Worm (Caenorhabditis elegans) whole organism, L1 larva: Measurements from ENCODE around the gene mdl-1.

ENCODE experiments used
- C04F5.9 ChIP-seq: sonication (generic microtip); optimal IDR thresholded peaks from 2 replicates; lab custom pipeline; 2016; ENCODE audit warnings: missing genetic modification characterization, missing compliant biosample characterization
- C34B4.2 ChIP-seq: sonication (generic microtip); optimal IDR thresholded peaks from 2 replicates; lab custom pipeline; 2017; ENCODE audit warnings: mild to moderate bottlenecking, missing genetic modification characterization, missing compliant biosample characterization
- aha-1 ChIP-seq: fragments of 150-350 bp; optimal IDR thresholded peaks from 2 replicates; lab custom pipeline; 2014; ENCODE audit warnings: missing biosample characterization, missing genetic modification characterization
- blmp-1 ChIP-seq: fragments of 150-350 bp; optimal IDR thresholded peaks from 2 replicates; lab custom pipeline; 2014; ENCODE audit warnings: missing biosample characterization, missing genetic modification characterization
- ceh-63 ChIP-seq: fragments of 200-800 bp; sonication (Bioruptor generic); optimal IDR thresholded peaks from 2 replicates; lab custom pipeline; 2018; ENCODE audit warnings: mild to moderate bottlenecking, missing genetic modification characterization, missing compliant biosample characterization
- ceh-8 ChIP-seq: fragments of 200-800 bp; sonication (Bioruptor generic); optimal IDR thresholded peaks from 2 replicates; lab custom pipeline; 2018; ENCODE audit warnings: mild to moderate bottlenecking, missing genetic modification characterization, moderate library complexity, missing compliant biosample characterization
- ceh-82 ChIP-seq, 3 experiments: fragments of 150-350 bp in 1 of 3; sonication (generic microtip) in 2 of 3; optimal IDR thresholded peaks; 2 replicates each; lab custom pipeline; 2014 to 2017; ENCODE audit warnings: missing biosample characterization in 3 of 3, missing genetic modification characterization in 3 of 3
- ceh-88 ChIP-seq: fragments of 200-800 bp; sonication (Bioruptor generic); IDR thresholded peaks from 2 replicates; pipeline ENCODE4 v1.3.6; 2022; ENCODE audit warnings: missing genetic modification characterization, missing compliant biosample characterization
- ces-1 ChIP-seq: fragments of 150-350 bp; optimal IDR thresholded peaks from 2 replicates; lab custom pipeline; 2014; ENCODE audit warnings: missing biosample characterization, missing genetic modification reagents, missing genetic modification characterization
- dpl-1 ChIP-seq, 3 experiments: fragments of 150-350 bp in 2 of 3; sonication (generic microtip) in 1 of 3; optimal IDR thresholded peaks; 2 replicates each; lab custom pipeline; 2014 to 2017; ENCODE audit warnings: missing biosample characterization in 3 of 3, missing genetic modification characterization in 3 of 3, missing genetic modification reagents in 3 of 3
- efl-1 ChIP-seq, 4 experiments: fragments of 150-350 bp; optimal IDR thresholded peaks in 3 of 4; peaks in 1 of 4; 1 replicate in 1 of 4; 2 replicates in 3 of 4; lab custom pipeline; 2014; ENCODE audit warnings: missing biosample characterization in 2 of 4, missing genetic modification characterization in 2 of 4, missing genetic modification reagents in 2 of 4
- efl-3 ChIP-seq: fragments of 200-800 bp; sonication (Bioruptor generic); optimal IDR thresholded peaks from 2 replicates; lab custom pipeline; 2018; ENCODE audit warnings: mild to moderate bottlenecking, missing genetic modification characterization, missing compliant biosample characterization
- egl-13 ChIP-seq: sonication (generic microtip); optimal IDR thresholded peaks from 2 replicates; lab custom pipeline; 2016; ENCODE audit warnings: missing genotype, missing genetic modification reagents, missing genetic modification characterization, missing compliant biosample characterization
- egl-27 ChIP-seq, 2 experiments: fragments of 150-350 bp in 1 of 2; sonication (generic microtip); optimal IDR thresholded peaks; 3 replicates each; lab custom pipeline; 2017 to 2018; ENCODE audit warnings: missing biosample characterization in 2 of 2, missing genetic modification characterization in 2 of 2, missing genetic modification reagents in 2 of 2
- elt-2 ChIP-seq: sonication (generic microtip); optimal IDR thresholded peaks from 2 replicates; lab custom pipeline; 2016; ENCODE audit warnings: missing genetic modification characterization, mild to moderate bottlenecking, inconsistent platforms, missing compliant biosample characterization, missing genetic modification reagents
- elt-3 ChIP-seq, 6 experiments: fragments of 150-350 bp in 1 of 6; sonication (generic microtip); optimal IDR thresholded peaks; 2 replicates each; lab custom pipeline; 2017 to 2018; ENCODE audit warnings: missing biosample characterization in 6 of 6, missing genetic modification characterization in 6 of 6, inconsistent platforms in 1 of 6
- fkh-10 ChIP-seq: sonication (generic microtip); optimal IDR thresholded peaks from 2 replicates; lab custom pipeline; 2017; ENCODE audit warnings: missing biosample characterization, missing genetic modification reagents, missing genetic modification characterization
- fkh-8 ChIP-seq: sonication (generic microtip); optimal IDR thresholded peaks from 2 replicates; lab custom pipeline; 2016; ENCODE audit warnings: mild to moderate bottlenecking, missing genetic modification characterization, missing compliant biosample characterization
- fos-1 ChIP-seq: fragments of 150-350 bp; optimal IDR thresholded peaks from 2 replicates; lab custom pipeline; 2014; ENCODE audit warnings: missing biosample characterization, missing genetic modification characterization
- hlh-4 ChIP-seq: sonication (generic microtip); optimal IDR thresholded peaks from 2 replicates; lab custom pipeline; 2016; ENCODE audit warnings: mild to moderate bottlenecking, missing genetic modification characterization, missing compliant biosample characterization
- irx-1 ChIP-seq: sonication (generic microtip); optimal IDR thresholded peaks from 2 replicates; lab custom pipeline; 2016; ENCODE audit warnings: missing genetic modification characterization, missing compliant biosample characterization
- lin-14 ChIP-seq: fragments of 200-800 bp; sonication (Bioruptor generic); optimal IDR thresholded peaks from 2 replicates; lab custom pipeline; 2018; ENCODE audit warnings: mild to moderate bottlenecking, missing genetic modification characterization, moderate library complexity, missing compliant biosample characterization
- lin-35 ChIP-seq, 2 experiments: fragments of 150-350 bp; optimal IDR thresholded peaks; 2 replicates each; lab custom pipeline; 2014; ENCODE audit warnings: missing biosample characterization in 2 of 2, missing genetic modification characterization in 2 of 2, missing genetic modification reagents in 2 of 2
- lin-39 ChIP-seq: fragments of 150-350 bp; optimal IDR thresholded peaks from 2 replicates; lab custom pipeline; 2014; ENCODE audit warnings: missing biosample characterization, missing genetic modification reagents, missing genetic modification characterization
- lsy-2 ChIP-seq, 2 experiments: fragments of 150-350 bp; optimal IDR thresholded peaks; 2 replicates each; lab custom pipeline; 2014; ENCODE audit warnings: missing biosample characterization in 2 of 2, missing genetic modification characterization in 2 of 2
- mab-9 ChIP-seq: fragments of 200-800 bp; sonication (Bioruptor generic); IDR thresholded peaks from 2 replicates; pipeline ENCODE4 v1.3.6; 2022; ENCODE audit warnings: missing genetic modification reagents, missing genetic modification characterization, missing compliant biosample characterization
- mdl-1 ChIP-seq, 2 experiments: fragments of 150-350 bp; optimal IDR thresholded peaks; 2 replicates each; lab custom pipeline; 2014 to 2017; ENCODE audit warnings: missing biosample characterization in 2 of 2, missing genetic modification characterization in 2 of 2, inconsistent platforms in 1 of 2
- mef-2 ChIP-seq: fragments of 150-350 bp; optimal IDR thresholded peaks from 2 replicates; lab custom pipeline; 2014; ENCODE audit warnings: missing biosample characterization, missing genetic modification characterization
- nhr-12 ChIP-seq: sonication (generic microtip); optimal IDR thresholded peaks from 2 replicates; lab custom pipeline; 2017; ENCODE audit warnings: missing biosample characterization, missing genetic modification characterization
- nhr-20 ChIP-seq: sonication (generic microtip); optimal IDR thresholded peaks from 2 replicates; lab custom pipeline; 2016; ENCODE audit warnings: mild to moderate bottlenecking, missing genetic modification characterization, missing compliant biosample characterization
- nhr-47 ChIP-seq: sonication (generic microtip); optimal IDR thresholded peaks from 2 replicates; lab custom pipeline; 2016; ENCODE audit warnings: mild to moderate bottlenecking, missing genetic modification characterization, moderate library complexity, missing compliant biosample characterization
- nhr-84 ChIP-seq: sonication (generic microtip); optimal IDR thresholded peaks from 2 replicates; lab custom pipeline; 2017; ENCODE audit warnings: missing biosample characterization, missing genetic modification characterization
- nhr-85 ChIP-seq: sonication (generic microtip); peaks from one replicate; lab custom pipeline; 2016; ENCODE audit warnings: missing genetic modification characterization, inconsistent platforms, missing compliant biosample characterization
- nhr-90 ChIP-seq: sonication (generic microtip); optimal IDR thresholded peaks from 2 replicates; lab custom pipeline; 2016; ENCODE audit warnings: mild to moderate bottlenecking, missing genetic modification characterization, missing compliant biosample characterization; ENCODE audit not compliant: poor library complexity
- pax-3 ChIP-seq: fragments of 200-800 bp; sonication (Bioruptor generic); optimal IDR thresholded peaks from 2 replicates; lab custom pipeline; 2018; ENCODE audit warnings: mild to moderate bottlenecking, missing genetic modification characterization, moderate library complexity, missing compliant biosample characterization
- pqm-1 ChIP-seq: sonication (generic microtip); optimal IDR thresholded peaks from 3 replicates; lab custom pipeline; 2017; ENCODE audit warnings: missing biosample characterization, missing genetic modification characterization
- rnt-1 ChIP-seq: sonication (generic microtip); optimal IDR thresholded peaks from 2 replicates; lab custom pipeline; 2016; ENCODE audit warnings: mild to moderate bottlenecking, missing genetic modification characterization, moderate library complexity, missing compliant biosample characterization
- sox-4 ChIP-seq: sonication (generic microtip); optimal IDR thresholded peaks from 2 replicates; lab custom pipeline; 2016; ENCODE audit warnings: missing genetic modification characterization, missing compliant biosample characterization
- sup-37 ChIP-seq: fragments of 200-800 bp; sonication (Bioruptor generic); optimal IDR thresholded peaks from 2 replicates; lab custom pipeline; 2018; ENCODE audit warnings: mild to moderate bottlenecking, missing genetic modification characterization, missing compliant biosample characterization
- tbx-2 ChIP-seq: sonication (generic microtip); optimal IDR thresholded peaks from 2 replicates; lab custom pipeline; 2016; ENCODE audit warnings: missing genetic modification characterization, missing compliant biosample characterization
- unc-130 ChIP-seq: fragments of 150-350 bp; optimal IDR thresholded peaks from 2 replicates; lab custom pipeline; 2017; ENCODE audit warnings: missing biosample characterization, missing genetic modification characterization, inconsistent platforms
- unc-30 ChIP-seq: sonication (generic microtip); optimal IDR thresholded peaks from 2 replicates; lab custom pipeline; 2017; ENCODE audit warnings: missing biosample characterization, missing genetic modification characterization
- unc-62 ChIP-seq: fragments of 150-350 bp; optimal IDR thresholded peaks from 2 replicates; lab custom pipeline; 2014; ENCODE audit warnings: missing biosample characterization, missing genetic modification reagents, missing genetic modification characterization
- vab-15 ChIP-seq: sonication (generic microtip); optimal IDR thresholded peaks from 2 replicates; lab custom pipeline; 2017; ENCODE audit warnings: missing genotype, mild to moderate bottlenecking, missing genetic modification characterization, missing compliant biosample characterization
- xbp-1 ChIP-seq: sonication (generic microtip); optimal IDR thresholded peaks from 2 replicates; lab custom pipeline; 2016; ENCODE audit warnings: missing genetic modification characterization, missing compliant biosample characterization
- zag-1 ChIP-seq: fragments of 150-350 bp; optimal IDR thresholded peaks from 2 replicates; lab custom pipeline; 2014; ENCODE audit warnings: missing biosample characterization, missing genetic modification characterization
- zip-4 ChIP-seq: fragments of 200-800 bp; sonication (Bioruptor generic); optimal IDR thresholded peaks from 2 replicates; lab custom pipeline; 2018; ENCODE audit warnings: mild to moderate bottlenecking, missing genetic modification characterization, moderate library complexity, missing compliant biosample characterization

Gene mdl-1

ce11 chrX:6747906-6748356 is 5.8 kb downstream of the mdl-1 start (continued):
- peak in 2 of 6 experiments; percentile 13 to 37 for TF ChIP-seq elt-3 (tag; optimal IDR thresholded peaks at IDR 0.05; lab: Kevin White, UChicago)
- TF ChIP-seq nhr-47 (tag; lab: Kevin White, UChicago) = no peak

- TF ChIP-seq nhr-84 (tag; lab: Kevin White, UChicago) (no peak), egl-27 (tag; optimal IDR thresholded peaks at IDR 0.05; lab: Kevin White, UChicago) (no peak), sox-4 (no peak), zag-1 (tag; lab: Kevin White, UChicago) (no peak), unc-62 (GFP tag; lab: Kevin White, UChicago) (no peak), nhr-12 (tag; lab: Kevin White, UChicago) (no peak), elt-3 (tag; optimal IDR thresholded peaks at IDR 0.05; lab: Kevin White, UChicago) (peak in 4 of 6 experiments; percentile 62 to 94 (median 77)), ceh-63 (no peak), lin-14 (GFP tag; lab: Kevin White, UChicago) (peak; percentile 88), efl-1 (optimal IDR thresholded peaks at IDR 0.05; lab: Kevin White, UChicago) (peak in 1 of 2 experiments; percentile 3), efl-1 (GFP tag; optimal IDR thresholded peaks at IDR 0.05 in 1 of 2; lab: Kevin White, UChicago) (peak; percentile 9 to 90), nhr-85 (tag; lab: Kevin White, UChicago) (peak; percentile 96), fos-1 (no peak), mab-9 (0 out of 2 replicates have a peak, but pooled peaks have one; percentile 18), rnt-1 (tag; lab: Kevin White, UChicago) (peak; percentile 44), nhr-90 (tag; lab: Kevin White, UChicago) (peak; percentile 75), fkh-8 (no peak), tbx-2 (peak; percentile 74), lin-35 (GFP tag; optimal IDR thresholded peaks at IDR 0.05; lab: Kevin White, UChicago) (peak in 1 of 2 experiments; percentile 76), dpl-1 (GFP tag; optimal IDR thresholded peaks at IDR 0.05; lab: Kevin White, UChicago) (peak; percentile 12 to 29 (median 16)), ces-1 (GFP tag; lab: Kevin White, UChicago) (no peak), ceh-8 (no peak), pqm-1 (tag; lab: Kevin White, UChicago) (no peak), sup-37 (no peak), xbp-1 (tag; lab: Kevin White, UChicago) (peak; percentile 40), vab-15 (tag; lab: Kevin White, UChicago) (peak; percentile 25), irx-1 (tag; lab: Kevin White, UChicago) (peak; percentile 9), blmp-1 (peak; percentile 73), C04F5.9 (tag; lab: Kevin White, UChicago) (no peak), nhr-47 (tag; lab: Kevin White, UChicago) (peak; percentile 72), hlh-4 (no peak), unc-30 (tag; lab: Kevin White, UChicago) (no peak), mef-2 (tag; lab: Kevin White, UChicago) (no peak), elt-2 (peak; percentile 94), fkh-10 (no peak), pax-3 (tag; lab: Kevin White, UChicago) (no peak), lin-39 (tag; lab: Kevin White, UChicago) (no peak), C34B4.2 (tag; lab: Kevin White, UChicago) (no peak), ceh-82 (tag; optimal IDR thresholded peaks at IDR 0.05; lab: Kevin White, UChicago) (no peak), egl-13 (tag; lab: Kevin White, UChicago) (no peak), unc-130 (tag; lab: Kevin White, UChicago) (peak; percentile 85), efl-3 (no peak), zip-4 (GFP tag; lab: Kevin White, UChicago) (no peak), nhr-20 (peak; percentile 97), mdl-1 (tag; optimal IDR thresholded peaks at IDR 0.05; lab: Kevin White, UChicago) (peak in 1 of 2 experiments; percentile 57), lsy-2 (tag; optimal IDR thresholded peaks at IDR 0.05; lab: Kevin White, UChicago) (peak; percentile 31 to 43), ceh-88 (GFP tag; lab: Robert Waterston, UW) (peak; percentile 41; the same call in 1 of the 2 replicates), aha-1 (tag; lab: Kevin White, UChicago) (no peak)
These were observed 7.1 kb downstream of the mdl-1 start for ce11 chrX:6749124-6749822.
